Fruit fly (Drosophila melanogaster): ENCODE data around the gene CG14805.
A peak's percentile ranks its signal among the peaks of the same experiment; 100 is the strongest.

CG14805 gene

dm6 chrX:1909533-1909932, 32.4 kb downstream of the CG14805 start:
- TF ChIP-seq fru (GFP tag; optimal IDR thresholded peaks at IDR 0.05) (no peak), woc (GFP tag; optimal IDR thresholded peaks at IDR 0.05) (no peak), Vsx2 (GFP tag; optimal IDR thresholded peaks at IDR 0.05; ENCODE audit: partially characterized antibody) (no peak), Rel (GFP tag; optimal IDR thresholded peaks at IDR 0.05) (no peak), Rel (tag; optimal IDR thresholded peaks at IDR 0.05) (peak; percentile 55)

- TF ChIP-seq Rel (GFP tag; optimal IDR thresholded peaks at IDR 0.05) (no peak), Rel (tag; optimal IDR thresholded peaks at IDR 0.05) (peak; percentile 90), HLH106 (tag; optimal IDR thresholded peaks at IDR 0.05) (peak; percentile 8), h (GFP tag; optimal IDR thresholded peaks at IDR 0.05) (peak; percentile 26), dl (GFP tag; optimal IDR thresholded peaks at IDR 0.05; ENCODE audit: insufficient read depth in 1 of 2, partially characterized antibody in 2 of 2) (no peak)
Measured at dm6 chrX:1922765-1923501, 45.8 kb downstream of the CG14805 start, which contains the start of the genes eIF2Bepsilon and Ocrl. TSS of gene eIF2Bepsilon (minus strand) at chrX:1922874. TSS of gene Ocrl (plus strand) at chrX:1922981.

dm6 chrX:1927473-1928306, 50.6 kb downstream of the CG14805 start, which contains the start of gene CG11596:
TSS of gene CG11596 (plus strand) at chrX:1927683.
- TF ChIP-seq h (GFP tag; optimal IDR thresholded peaks at IDR 0.05) (peak; percentile 75), Myc (optimal IDR thresholded peaks at IDR 0.05) (peak; percentile 91), Sp1 (GFP tag; optimal IDR thresholded peaks at IDR 0.05) (peak; percentile 22), GATAd (GFP tag; optimal IDR thresholded peaks at IDR 0.05) (no peak), Hr83 (GFP tag; optimal IDR thresholded peaks at IDR 0.05; ENCODE audit: poor library complexity, severe bottlenecking) (no peak), tai (GFP tag; optimal IDR thresholded peaks at IDR 0.05) (no peak), brk (GFP tag; optimal IDR thresholded peaks at IDR 0.05) (no peak), ey (GFP tag; optimal IDR thresholded peaks at IDR 0.05) (peak; percentile 18), sage (GFP tag; optimal IDR thresholded peaks at IDR 0.05) (no peak), dsf (GFP tag; optimal IDR thresholded peaks at IDR 0.05; ENCODE audit: borderline replicate concordance) (no peak), N (GFP tag; optimal IDR thresholded peaks at IDR 0.05) (no peak), rgr (GFP tag; optimal IDR thresholded peaks at IDR 0.05) (no peak), HLH106 (tag; optimal IDR thresholded peaks at IDR 0.05) (peak; percentile 34), CrebA (GFP tag; optimal IDR thresholded peaks at IDR 0.05; ENCODE audit: borderline replicate concordance) (no peak), Abd-B (GFP tag; optimal IDR thresholded peaks at IDR 0.05) (no peak), woc (GFP tag; optimal IDR thresholded peaks at IDR 0.05) (no peak)

All from whole organism, wandering third instar larva.